Fruit fly (Drosophila melanogaster): ENCODE measurements around the gene Prosbeta3.

Gene Prosbeta3

DNA sequence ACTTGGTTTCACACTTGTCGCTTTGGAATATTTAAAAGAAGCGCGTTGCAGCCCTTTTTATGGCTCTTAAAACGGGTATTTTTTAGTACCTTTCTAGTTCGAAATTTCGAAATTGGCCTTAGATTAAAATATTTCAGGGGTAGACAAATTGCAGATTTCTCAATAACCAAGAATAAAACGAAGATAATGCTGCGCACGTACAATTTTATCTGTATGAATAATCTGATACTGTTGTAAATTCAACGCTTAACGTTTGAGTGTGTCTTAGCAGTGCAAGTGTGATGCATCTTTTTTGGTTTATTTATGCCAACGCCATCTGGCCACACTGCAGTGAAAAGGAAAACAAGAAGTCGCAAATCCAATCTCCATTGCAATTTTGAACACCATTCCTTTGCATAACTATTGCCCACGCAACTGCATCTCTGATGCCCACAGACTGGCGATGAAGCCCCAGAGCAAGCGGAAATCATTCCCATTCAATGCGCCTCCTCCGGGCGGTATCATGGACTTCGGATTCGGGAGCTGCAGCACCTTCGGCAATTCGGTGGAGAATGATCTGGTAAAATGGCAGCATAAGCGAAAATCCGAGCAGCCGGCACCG is 44.6 kb upstream of the Prosbeta3 start, which contains the start of gene Nmdmc (continued):
- no peak for TF ChIP-seq vvl (GFP tag; IDR thresholded peaks at IDR 0.05)
- TF ChIP-seq hth (optimal IDR thresholded peaks at IDR 0.05): no peak
- no peak for TF ChIP-seq dmrt99B (tag; optimal IDR thresholded peaks at IDR 0.05)
- no peak for TF ChIP-seq NC2β (GFP tag; optimal IDR thresholded peaks at IDR 0.05)
- peak; percentile 23 for TF ChIP-seq grau (tag; optimal IDR thresholded peaks at IDR 0.05)
- no peak for TF ChIP-seq mld (GFP tag; IDR thresholded peaks at IDR 0.05; ENCODE audit: partially characterized antibody)
- TF ChIP-seq abd-A (tag; optimal IDR thresholded peaks at IDR 0.05): peak; percentile 81
- peak; percentile 29 for TF ChIP-seq Sry-δ (GFP tag; optimal IDR thresholded peaks at IDR 0.05)
- TF ChIP-seq sd (tag; optimal IDR thresholded peaks at IDR 0.05): peak; percentile 11
- peak; percentile 71 for TF ChIP-seq Myb (GFP tag; optimal IDR thresholded peaks at IDR 0.05)
- no peak for TF ChIP-seq CG15073 (GFP tag; optimal IDR thresholded peaks at IDR 0.05)
- no peak for TF ChIP-seq CG15011 (GFP tag; optimal IDR thresholded peaks at IDR 0.05)
- peak; percentile 38 for TF ChIP-seq YL-1 (GFP tag; optimal IDR thresholded peaks at IDR 0.05)
- no peak for TF ChIP-seq ERR (GFP tag; optimal IDR thresholded peaks at IDR 0.05)
- TF ChIP-seq trem (tag; optimal IDR thresholded peaks at IDR 0.05): peak; percentile 74
- peak; percentile 1 for TF ChIP-seq Kr (GFP tag; optimal IDR thresholded peaks at IDR 0.05)
- peak; percentile 13 for TF ChIP-seq CG17186 (GFP tag; optimal IDR thresholded peaks at IDR 0.05)
- TF ChIP-seq br (optimal IDR thresholded peaks at IDR 0.05): no peak
- TF ChIP-seq stwl (tag; optimal IDR thresholded peaks at IDR 0.05): peak; percentile 77
- TF ChIP-seq Hr78 (GFP tag; optimal IDR thresholded peaks at IDR 0.05): no peak
- TF ChIP-seq CG2199 (GFP tag; IDR thresholded peaks at IDR 0.05): no peak
- TF ChIP-seq da (GFP tag; optimal IDR thresholded peaks at IDR 0.05): no peak
- TF ChIP-seq nom (GFP tag; optimal IDR thresholded peaks at IDR 0.05): peak; percentile 40
- no peak for TF ChIP-seq CG10979 (tag; optimal IDR thresholded peaks at IDR 0.05)
- TF ChIP-seq CG6654 (GFP tag; optimal IDR thresholded peaks at IDR 0.05): no peak
- TF ChIP-seq D (optimal IDR thresholded peaks at IDR 0.05): no peak
- no peak for TF ChIP-seq D (GFP tag; optimal IDR thresholded peaks at IDR 0.05)
- TF ChIP-seq CkIIα-i1 (GFP tag; IDR thresholded peaks at IDR 0.05): no peak
- TF ChIP-seq CG30020 (tag; optimal IDR thresholded peaks at IDR 0.05): peak; percentile 14
- no peak for TF ChIP-seq CG13296 (GFP tag; optimal IDR thresholded peaks at IDR 0.05)
- peak; percentile 80 for TF ChIP-seq CG14710 (tag; optimal IDR thresholded peaks at IDR 0.05)
- peak; percentile 8 for TF ChIP-seq CG15479 (GFP tag; optimal IDR thresholded peaks at IDR 0.05)
- TF ChIP-seq CG18262 (tag; optimal IDR thresholded peaks at IDR 0.05): no peak
- no peak for TF ChIP-seq Max (GFP tag; optimal IDR thresholded peaks at IDR 0.05)
- no peak for TF ChIP-seq B-H2 (GFP tag; optimal IDR thresholded peaks at IDR 0.05)
- peak; percentile 18 for TF ChIP-seq CTCF (GFP tag; optimal IDR thresholded peaks at IDR 0.05)
- no peak for TF ChIP-seq pho (GFP tag; optimal IDR thresholded peaks at IDR 0.05)
- TF ChIP-seq BEAF-32 (GFP tag; optimal IDR thresholded peaks at IDR 0.05): peak; percentile 44
- TF ChIP-seq CG4730 (GFP tag; IDR thresholded peaks at IDR 0.05): no peak
- TF ChIP-seq CG2712 (tag; optimal IDR thresholded peaks at IDR 0.05): peak; percentile 25
- TF ChIP-seq sug (tag; optimal IDR thresholded peaks at IDR 0.05): peak; percentile 38
- no peak for TF ChIP-seq klu (GFP tag; IDR thresholded peaks at IDR 0.05)

Measured in whole organism, embryonic.